Worm (Caenorhabditis elegans): ENCODE data around the gene crn-5.

DNA sequence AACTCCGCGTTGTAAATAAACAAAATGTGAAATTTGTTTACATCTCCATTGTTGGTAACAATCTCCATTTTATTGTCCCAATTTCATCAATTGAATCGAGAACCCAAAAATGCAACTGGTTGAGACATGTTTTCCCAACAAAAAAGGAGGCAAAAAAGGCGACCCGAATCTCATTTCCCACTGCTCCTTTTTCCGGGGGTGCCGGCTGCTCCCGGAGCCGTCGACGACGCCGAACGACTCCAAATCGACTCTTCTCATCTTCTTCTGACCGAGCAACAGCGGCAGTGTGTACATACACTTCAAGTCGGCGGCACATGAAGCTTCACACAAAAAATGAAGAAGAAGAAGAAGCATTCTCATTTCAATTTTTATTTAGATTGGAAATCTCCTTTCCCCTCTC, 26.1 kb upstream of the crn-5 start:
- TF ChIP-seq jun-1 (tag; optimal IDR thresholded peaks at IDR 0.05) (no peak), aly-2 (tag; optimal IDR thresholded peaks at IDR 0.05) (no peak), pqm-1 (tag; optimal IDR thresholded peaks at IDR 0.05) (no peak), ama-1 (optimal IDR thresholded peaks at IDR 0.05) (no peak), nhr-76 (tag; optimal IDR thresholded peaks at IDR 0.05) (no peak), ceh-82 (tag; optimal IDR thresholded peaks at IDR 0.05) (no peak), elt-1 (tag; optimal IDR thresholded peaks at IDR 0.05) (no peak), egl-27 (tag; optimal IDR thresholded peaks at IDR 0.05) (no peak), elt-3 (tag; optimal IDR thresholded peaks at IDR 0.05) (no peak), unc-39 (tag; optimal IDR thresholded peaks at IDR 0.05) (no peak), snpc-4 (tag; optimal IDR thresholded peaks at IDR 0.05) (no peak)
